Fruit fly (Drosophila melanogaster) whole organism, embryonic: ENCODE data around the gene tral.

Experiments used
- CG10267 ChIP-seq: fragments of 200-800 bp; sonication (Bioruptor generic); optimal IDR thresholded peaks from 2 replicates; lab custom pipeline; 2018; ENCODE audit warnings: missing biosample characterization, mild to moderate bottlenecking, missing genetic modification characterization, moderate library complexity
- CG12219 ChIP-seq: fragments of 200-800 bp; sonication (Bioruptor generic); optimal IDR thresholded peaks from 3 replicates; lab custom pipeline; 2018; ENCODE audit warnings: missing biosample characterization, mild to moderate bottlenecking, missing genetic modification characterization
- CG12299 ChIP-seq: fragments of 200-800 bp; sonication (Bioruptor generic); optimal IDR thresholded peaks from 2 replicates; lab custom pipeline; 2018; ENCODE audit warnings: missing biosample characterization, mild to moderate bottlenecking, missing genetic modification characterization
- CG14667 ChIP-seq: fragments of 200-800 bp; sonication (Bioruptor generic); IDR thresholded peaks from 2 replicates; pipeline ENCODE4 v1.3.6; 2022; ENCODE audit warnings: missing biosample characterization, missing genetic modification characterization
- CG17802 ChIP-seq: fragments of 200-800 bp; sonication (Bioruptor generic); optimal IDR thresholded peaks from 2 replicates; lab custom pipeline; 2018; ENCODE audit warnings: missing biosample characterization, mild to moderate bottlenecking, missing genetic modification characterization, moderate library complexity
- CG17912 ChIP-seq: fragments of 200-800 bp; sonication (Bioruptor generic); optimal IDR thresholded peaks from 2 replicates; lab custom pipeline; 2018; ENCODE audit warnings: missing biosample characterization, mild to moderate bottlenecking, missing genetic modification characterization
- CG18011 ChIP-seq: fragments of 200-800 bp; sonication (Bioruptor generic); optimal IDR thresholded peaks from 2 replicates; lab custom pipeline; 2017; ENCODE audit warnings: missing biosample characterization, missing genetic modification characterization, mild to moderate bottlenecking, moderate library complexity, missing genotype
- CG18599 ChIP-seq: fragments of 200-800 bp; sonication (Bioruptor generic); optimal IDR thresholded peaks from 3 replicates; lab custom pipeline; 2017; ENCODE audit warnings: missing biosample characterization, missing genetic modification characterization, mild to moderate bottlenecking, moderate library complexity, missing genetic modification reagents
- CG2875 ChIP-seq: fragments of 200-800 bp; sonication (Bioruptor generic); optimal IDR thresholded peaks from 2 replicates; lab custom pipeline; 2017; ENCODE audit warnings: missing biosample characterization, mild to moderate bottlenecking, missing genetic modification characterization, missing genetic modification reagents
- CG30431 ChIP-seq: fragments of 200-800 bp; sonication (Bioruptor generic); optimal IDR thresholded peaks from 2 replicates; lab custom pipeline; 2017; ENCODE audit warnings: missing biosample characterization, missing genetic modification characterization
- CG3847 ChIP-seq: fragments of 200-800 bp; sonication (Bioruptor generic); IDR thresholded peaks from 2 replicates; pipeline ENCODE4 v1.3.6; 2022; ENCODE audit warnings: missing biosample characterization, missing genetic modification characterization
- CG5245 ChIP-seq: fragments of 200-800 bp; sonication (Bioruptor generic); optimal IDR thresholded peaks from 3 replicates; lab custom pipeline; 2016; ENCODE audit warnings: missing biosample characterization, missing genetic modification characterization
- CG7372 ChIP-seq: fragments of 200-800 bp; sonication (Bioruptor generic); IDR thresholded peaks from 2 replicates; pipeline ENCODE4 v1.3.6; 2022; ENCODE audit warnings: missing biosample characterization, missing genetic modification characterization
- CG7786 ChIP-seq: fragments of 200-800 bp; sonication (Bioruptor generic); optimal IDR thresholded peaks from 2 replicates; lab custom pipeline; 2016; ENCODE audit warnings: missing biosample characterization, missing genetic modification characterization
- CG8089 ChIP-seq: fragments of 200-800 bp; sonication (Bioruptor generic); optimal IDR thresholded peaks from 3 replicates; lab custom pipeline; 2016; ENCODE audit warnings: missing biosample characterization, missing genetic modification characterization
- CG8924 ChIP-seq: fragments of 200-800 bp; optimal IDR thresholded peaks from 3 replicates; lab custom pipeline; 2019; ENCODE audit warnings: missing biosample characterization, mild to moderate bottlenecking, missing genetic modification characterization, moderate library complexity
- CG9797 ChIP-seq: fragments of 200-800 bp; sonication (Bioruptor generic); optimal IDR thresholded peaks from 3 replicates; lab custom pipeline; 2018; ENCODE audit warnings: missing biosample characterization, mild to moderate bottlenecking, missing genetic modification characterization
- CTCF ChIP-seq: fragments of 200-800 bp; sonication (Bioruptor generic); optimal IDR thresholded peaks from 2 replicates; lab custom pipeline; 2017; ENCODE audit warnings: missing biosample characterization, mild to moderate bottlenecking, missing genetic modification characterization, moderate library complexity
- D ChIP-seq, 2 experiments: fragments of 200-800 bp in 1 of 2; fragments of >200 bp in 1 of 2; sonication (Bioruptor generic) in 1 of 2; optimal IDR thresholded peaks; 2 replicates in 1 of 2; 3 replicates in 1 of 2; lab custom pipeline; 2017; ENCODE audit warnings: mild to moderate bottlenecking in 1 of 2, missing biosample characterization in 1 of 2, missing genetic modification characterization in 1 of 2, missing genetic modification reagents in 1 of 2
- Gug ChIP-seq: fragments of 200-800 bp; sonication (Bioruptor generic); IDR thresholded peaks from 4 replicates; pipeline ENCODE4 v1.3.6; 2022; ENCODE audit warnings: missing biosample characterization, missing genetic modification characterization
- H15 ChIP-seq: fragments of 200-800 bp; sonication (Bioruptor generic); IDR thresholded peaks from 3 replicates; pipeline ENCODE4 v1.3.6; 2022; ENCODE audit warnings: missing biosample characterization, missing genetic modification characterization
- H2.0 ChIP-seq: fragments of 200-800 bp; sonication (Bioruptor generic); IDR thresholded peaks from 2 replicates; pipeline ENCODE4 v1.3.6; 2022; ENCODE audit warnings: missing biosample characterization, missing genetic modification characterization
- HHEX ChIP-seq: fragments of 200-800 bp; sonication (Bioruptor generic); optimal IDR thresholded peaks from 3 replicates; lab custom pipeline; 2017; ENCODE audit warnings: missing biosample characterization, mild to moderate bottlenecking, missing genetic modification characterization, missing genetic modification reagents
- Hey ChIP-seq: fragments of 200-800 bp; sonication (Bioruptor generic); optimal IDR thresholded peaks from 3 replicates; lab custom pipeline; 2018; ENCODE audit warnings: missing biosample characterization, mild to moderate bottlenecking, missing genetic modification characterization
- Hr78 ChIP-seq, 2 experiments: fragments of 200-800 bp in 1 of 2; fragments of >200 bp in 1 of 2; sonication (Bioruptor generic) in 1 of 2; optimal IDR thresholded peaks; 2 replicates each; lab custom pipeline; 2017 to 2019; ENCODE audit warnings: missing biosample characterization in 2 of 2, missing genetic modification characterization in 2 of 2, mild to moderate bottlenecking in 1 of 2, moderate library complexity in 1 of 2
- Lpt ChIP-seq: fragments of >200 bp; optimal IDR thresholded peaks from 2 replicates; lab custom pipeline; 2018; ENCODE audit warnings: missing biosample characterization, missing genetic modification characterization
- Max ChIP-seq: fragments of 200-800 bp; sonication (Bioruptor generic); optimal IDR thresholded peaks from 2 replicates; lab custom pipeline; 2016; ENCODE audit warnings: missing biosample characterization, mild to moderate bottlenecking, missing genetic modification characterization
- NK7.1 ChIP-seq: fragments of 200-800 bp; sonication (Bioruptor generic); optimal IDR thresholded peaks from 3 replicates; lab custom pipeline; 2016; ENCODE audit warnings: missing biosample characterization, missing genetic modification characterization
- Neu2 ChIP-seq: fragments of 200-800 bp; sonication (Bioruptor generic); optimal IDR thresholded peaks from 3 replicates; lab custom pipeline; 2016; ENCODE audit warnings: missing biosample characterization, missing genetic modification characterization, borderline replicate concordance
- cato ChIP-seq: fragments of 200-800 bp; sonication (Bioruptor generic); optimal IDR thresholded peaks from 2 replicates; lab custom pipeline; 2016; ENCODE audit warnings: missing biosample characterization, missing genetic modification characterization, borderline replicate concordance
- chinmo ChIP-seq: fragments of 200-800 bp; sonication (Bioruptor generic); IDR thresholded peaks from 4 replicates; pipeline ENCODE4 v1.3.6; 2022; ENCODE audit warnings: missing biosample characterization, missing genetic modification characterization; ENCODE audit not compliant: partially characterized antibody
- dysf ChIP-seq: fragments of 200-800 bp; sonication (Bioruptor generic); IDR thresholded peaks from 3 replicates; pipeline ENCODE4 v1.3.6; 2022; ENCODE audit warnings: missing biosample characterization, missing genetic modification characterization
- fd102C ChIP-seq: fragments of 200-800 bp; sonication (Bioruptor generic); optimal IDR thresholded peaks from 2 replicates; lab custom pipeline; 2018; ENCODE audit warnings: missing biosample characterization, mild to moderate bottlenecking, missing genetic modification characterization, moderate library complexity
- gcm ChIP-seq: fragments of 200-800 bp; sonication (Bioruptor generic); optimal IDR thresholded peaks from 2 replicates; lab custom pipeline; 2019; ENCODE audit warnings: missing biosample characterization, mild to moderate bottlenecking, missing genetic modification characterization, moderate library complexity
- grau ChIP-seq: fragments of 200-800 bp; optimal IDR thresholded peaks from 3 replicates; lab custom pipeline; 2019; ENCODE audit warnings: missing biosample characterization, mild to moderate bottlenecking, missing genetic modification characterization, moderate library complexity
- grn ChIP-seq: fragments of 200-800 bp; sonication (Bioruptor generic); optimal IDR thresholded peaks from 3 replicates; lab custom pipeline; 2017; ENCODE audit warnings: missing biosample characterization, missing genetic modification characterization
- gsb ChIP-seq: fragments of 200-800 bp; sonication (Bioruptor generic); IDR thresholded peaks from 2 replicates; pipeline ENCODE4 v1.3.6; 2022; ENCODE audit warnings: missing biosample characterization, missing genetic modification characterization
- gt ChIP-seq: fragments of 200-800 bp; sonication (Bioruptor generic); IDR thresholded peaks from 2 replicates; pipeline ENCODE4 v1.3.6; 2022; ENCODE audit warnings: missing biosample characterization, missing genetic modification characterization
- inv ChIP-seq: fragments of 200-800 bp; sonication (Bioruptor generic); IDR thresholded peaks from 2 replicates; pipeline ENCODE4 v1.3.6; 2022; ENCODE audit warnings: missing biosample characterization, missing genetic modification characterization; ENCODE audit not compliant: partially characterized antibody
- kay ChIP-seq: fragments of 200-800 bp; sonication (Bioruptor generic); optimal IDR thresholded peaks from 2 replicates; lab custom pipeline; 2016; ENCODE audit warnings: missing biosample characterization, missing genetic modification characterization
- lbe ChIP-seq: fragments of 200-800 bp; sonication (Bioruptor generic); optimal IDR thresholded peaks from 2 replicates; lab custom pipeline; 2016; ENCODE audit warnings: missing biosample characterization, mild to moderate bottlenecking, missing genetic modification characterization
- p53 ChIP-seq: fragments of 200-800 bp; sonication (Bioruptor generic); optimal IDR thresholded peaks from 2 replicates; lab custom pipeline; 2016; ENCODE audit warnings: missing biosample characterization, missing genetic modification characterization
- psq ChIP-seq: fragments of 200-800 bp; sonication (Bioruptor generic); optimal IDR thresholded peaks from 2 replicates; lab custom pipeline; 2017; ENCODE audit warnings: missing biosample characterization, missing genetic modification characterization
- sd ChIP-seq: fragments of 200-800 bp; sonication (Bioruptor generic); optimal IDR thresholded peaks from 3 replicates; lab custom pipeline; 2018; ENCODE audit warnings: missing biosample characterization, mild to moderate bottlenecking, missing genetic modification characterization, moderate library complexity
- sim ChIP-seq: fragments of 200-800 bp; sonication (Bioruptor generic); IDR thresholded peaks from 2 replicates; pipeline ENCODE4 v1.3.6; 2022; ENCODE audit warnings: missing biosample characterization, missing genetic modification characterization
- stwl ChIP-seq: fragments of 200-800 bp; sonication (Bioruptor generic); optimal IDR thresholded peaks from 3 replicates; lab custom pipeline; 2018; ENCODE audit warnings: missing biosample characterization, mild to moderate bottlenecking, missing genetic modification characterization, moderate library complexity
- tio ChIP-seq: fragments of 200-800 bp; sonication (Bioruptor generic); optimal IDR thresholded peaks from 2 replicates; lab custom pipeline; 2017; ENCODE audit warnings: missing biosample characterization, missing genetic modification characterization, inconsistent platforms
- tx ChIP-seq: fragments of 200-800 bp; sonication (Bioruptor generic); optimal IDR thresholded peaks from 2 replicates; lab custom pipeline; 2016; ENCODE audit warnings: missing biosample characterization, missing genetic modification characterization
- unpg ChIP-seq: fragments of 200-800 bp; sonication (Bioruptor generic); optimal IDR thresholded peaks from 3 replicates; lab custom pipeline; 2018; ENCODE audit warnings: missing biosample characterization, mild to moderate bottlenecking, missing genetic modification characterization, moderate library complexity
- vnd ChIP-seq: fragments of 200-800 bp; sonication (Bioruptor generic); IDR thresholded peaks from 3 replicates; pipeline ENCODE4 v1.3.6; 2022; ENCODE audit warnings: missing biosample characterization, missing genetic modification characterization; ENCODE audit not compliant: partially characterized antibody

tral gene

DNA sequence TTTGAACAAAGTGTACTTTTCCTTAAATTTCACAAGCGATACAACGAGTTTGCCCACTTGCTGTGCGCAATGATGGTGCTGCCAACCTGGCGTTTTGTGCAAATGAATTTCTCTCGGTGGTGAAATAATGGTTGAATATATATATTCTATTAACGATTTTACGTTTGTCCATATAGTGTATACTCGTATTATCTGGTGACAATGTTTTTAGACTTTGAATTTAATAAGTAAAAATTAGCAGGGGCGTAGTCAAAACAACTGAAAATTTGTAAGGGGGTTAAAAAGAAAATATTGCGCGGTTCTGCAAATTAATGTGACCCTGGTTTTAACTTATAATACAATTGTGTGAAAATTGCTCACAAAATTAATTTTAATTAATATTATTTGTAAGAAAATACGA is 9.1 kb downstream of the tral start, which contains the start of the genes ver and Gcn5 (continued):
- TF ChIP-seq psq (GFP tag; lab: Kevin White, UChicago) (peak; percentile 73), tio (GFP tag; lab: Kevin White, UChicago) (no peak), inv (GFP tag; lab: Robert Waterston, UW) (no peak), CG12219 (peak; percentile 83), CG14667 (GFP tag; lab: Robert Waterston, UW) (peak; percentile 88), Neu2 (no peak), CG7372 (GFP tag; lab: Robert Waterston, UW) (peak; percentile 94), Gug (GFP tag; lab: Robert Waterston, UW) (peak; percentile 94), sim (GFP tag; lab: Robert Waterston, UW) (peak; percentile 76), H15 (GFP tag; lab: Robert Waterston, UW) (peak; percentile 94), CG10267 (tag; lab: Kevin White, UChicago) (peak; percentile 88), CG30431 (peak; percentile 86), sd (tag; lab: Kevin White, UChicago) (no peak), D (optimal IDR thresholded peaks at IDR 0.05; lab: Kevin White, UChicago) (no peak), D (GFP tag; optimal IDR thresholded peaks at IDR 0.05; lab: Kevin White, UChicago) (peak; percentile 84), CG9797 (GFP tag; lab: Kevin White, UChicago) (peak; percentile 67), p53 (peak; percentile 27), CG17802 (tag; lab: Kevin White, UChicago) (peak; percentile 70), grn (GFP tag; lab: Kevin White, UChicago) (no peak), CG12299 (tag; lab: Kevin White, UChicago) (peak; percentile 88), unpg (GFP tag; lab: Kevin White, UChicago) (peak; percentile 90), CG3847 (GFP tag; lab: Robert Waterston, UW) (peak; percentile 91), CG2875 (GFP tag; lab: Kevin White, UChicago) (peak; percentile 79), fd102C (GFP tag; lab: Kevin White, UChicago) (no peak), CG18599 (GFP tag; lab: Kevin White, UChicago) (peak; percentile 94), Hey (tag; lab: Kevin White, UChicago) (peak; percentile 33), CG18011 (peak; percentile 85), grau (tag; lab: Kevin White, UChicago) (peak; percentile 89), Hr78 (GFP tag; optimal IDR thresholded peaks at IDR 0.05; lab: Kevin White, UChicago) (no peak), Max (peak; percentile 90), chinmo (GFP tag; lab: Robert Waterston, UW) (no peak), NK7.1 (GFP tag; lab: Kevin White, UChicago) (peak; percentile 73), dysf (GFP tag; lab: Robert Waterston, UW) (peak; percentile 95), kay (GFP tag; lab: Kevin White, UChicago) (peak; percentile 62), HHEX (GFP tag; lab: Kevin White, UChicago) (peak; percentile 93), CG17912 (peak; percentile 72), cato (GFP tag; lab: Kevin White, UChicago) (peak; percentile 84), gsb (GFP tag; lab: Robert Waterston, UW) (peak; percentile 88), CG7786 (GFP tag; lab: Kevin White, UChicago) (peak; percentile 80), lbe (GFP tag; lab: Kevin White, UChicago) (peak; percentile 99), H2.0 (GFP tag; lab: Robert Waterston, UW) (peak; percentile 93), Lpt (GFP tag; lab: Kevin White, UChicago) (no peak), gcm (GFP tag; lab: Kevin White, UChicago) (peak; percentile 88), CG5245 (GFP tag; lab: Kevin White, UChicago) (peak; percentile 67), stwl (tag; lab: Kevin White, UChicago) (peak; percentile 93), CG8924 (tag; lab: Kevin White, UChicago) (peak; percentile 92), CTCF (GFP tag; lab: Kevin White, UChicago) (peak; percentile 68), vnd (GFP tag; lab: Robert Waterston, UW) (no peak), tx (GFP tag; lab: Kevin White, UChicago) (peak; percentile 83), CG8089 (GFP tag; lab: Kevin White, UChicago) (peak; percentile 70), gt (peak; percentile 77)
